Worm (Caenorhabditis elegans) whole organism, midembryonic: Measurements from ENCODE around the gene pqn-80.

ENCODE experiments used
- T22C8.4 ChIP-seq: fragments of 200-800 bp; sonication (Bioruptor generic); IDR thresholded peaks from 2 replicates; pipeline ENCODE4 v1.3.6; 2022; ENCODE audit warnings: missing genetic modification characterization, missing compliant biosample characterization
- cog-1 ChIP-seq: sonication (generic microtip); optimal IDR thresholded peaks from 2 replicates; lab custom pipeline; 2016; ENCODE audit warnings: missing genetic modification characterization, missing compliant biosample characterization
- flt-1 ChIP-seq: fragments of 200-800 bp; sonication (Bioruptor generic); IDR thresholded peaks from 2 replicates; pipeline ENCODE4 v1.3.6; 2022; ENCODE audit warnings: missing genetic modification characterization, missing compliant biosample characterization
- klf-2 ChIP-seq: fragments of 200-800 bp; sonication (Bioruptor generic); conservative IDR thresholded peaks from 2 replicates; pipeline ENCODE4 v1.3.6; 2022; ENCODE audit warnings: missing genetic modification reagents, missing genetic modification characterization, missing compliant biosample characterization
- med-1 ChIP-seq: sonication (generic microtip); optimal IDR thresholded peaks from 2 replicates; lab custom pipeline; 2017; ENCODE audit warnings: missing genetic modification characterization, mild to moderate bottlenecking, missing compliant biosample characterization, antibody characterized with exemption, missing genetic modification reagents; ENCODE audit not compliant: insufficient read depth
- ref-1 ChIP-seq: fragments of 200-800 bp; sonication (Bioruptor generic); conservative IDR thresholded peaks from 2 replicates; pipeline ENCODE4 v1.3.6; 2022; ENCODE audit warnings: missing genetic modification reagents, missing genetic modification characterization, missing compliant biosample characterization
- tab-1 ChIP-seq: fragments of 200-800 bp; sonication (Bioruptor generic); IDR thresholded peaks from 2 replicates; pipeline ENCODE4 v1.3.6; 2022; ENCODE audit warnings: missing genetic modification characterization, missing compliant biosample characterization
- ztf-23 ChIP-seq: fragments of 200-800 bp; sonication (Bioruptor generic); IDR thresholded peaks from 2 replicates; pipeline ENCODE4 v1.3.6; 2022; ENCODE audit warnings: missing genetic modification reagents, missing genetic modification characterization, missing compliant biosample characterization
- ztf-29 ChIP-seq: fragments of 200-800 bp; sonication (Bioruptor generic); IDR thresholded peaks from 2 replicates; pipeline ENCODE4 v1.3.6; 2022; ENCODE audit warnings: missing genetic modification reagents, missing genetic modification characterization, missing compliant biosample characterization

The pqn-80 gene

ce11 chrIII:12625875-12626649 lies at the start of gene pqn-80:
Gene pqn-80 (plus strand): TSS chrIII:12626568.
- TF ChIP-seq ref-1, result no peak
- no peak for TF ChIP-seq med-1 (GFP tag; lab: Kevin White, UChicago)
- TF ChIP-seq tab-1, result no peak
- no peak for TF ChIP-seq flt-1 (GFP tag; lab: Robert Waterston, UW)
- TF ChIP-seq ztf-29 (GFP tag; lab: Robert Waterston, UW), result no peak
- no peak for TF ChIP-seq ztf-23 (GFP tag; lab: Robert Waterston, UW)
- no peak for TF ChIP-seq T22C8.4 (GFP tag; lab: Robert Waterston, UW)
- TF ChIP-seq klf-2 (GFP tag; lab: Robert Waterston, UW), result no peak
- no peak for TF ChIP-seq cog-1 (tag; lab: Kevin White, UChicago)

ce11 chrIII:12583466-12583865 lies 42.9 kb upstream of the pqn-80 start:
- TF ChIP-seq cog-1 (tag; lab: Kevin White, UChicago), result peak; percentile 82
- TF ChIP-seq ref-1, result peak; percentile 77
- 0 out of 2 replicates have a peak, but pooled peaks have one; percentile 41 for TF ChIP-seq flt-1 (GFP tag; lab: Robert Waterston, UW)
- TF ChIP-seq tab-1, result no peak
- TF ChIP-seq T22C8.4 (GFP tag; lab: Robert Waterston, UW), result no peak

ce11 chrIII:12585842-12586241 lies 40.5 kb upstream of the pqn-80 start:
- TF ChIP-seq ztf-23 (GFP tag; lab: Robert Waterston, UW) (0 out of 2 replicates have a peak, but pooled peaks have one; percentile 6), flt-1 (GFP tag; lab: Robert Waterston, UW) (no peak), med-1 (GFP tag; lab: Kevin White, UChicago) (no peak)

ce11 chrIII:12591923-12592322 lies 34.4 kb upstream of the pqn-80 start:
- TF ChIP-seq ztf-29 (GFP tag; lab: Robert Waterston, UW) (no peak), flt-1 (GFP tag; lab: Robert Waterston, UW) (no peak), ztf-23 (GFP tag; lab: Robert Waterston, UW) (no peak), tab-1 (no peak), ref-1 (no peak), T22C8.4 (GFP tag; lab: Robert Waterston, UW) (no peak), klf-2 (GFP tag; lab: Robert Waterston, UW) (no peak), cog-1 (tag; lab: Kevin White, UChicago) (no peak), med-1 (GFP tag; lab: Kevin White, UChicago) (no peak)

ce11 chrIII:12595640-12596039 lies 30.7 kb upstream of the pqn-80 start:
- TF ChIP-seq ref-1 (no peak), ztf-23 (GFP tag; lab: Robert Waterston, UW) (no peak), flt-1 (GFP tag; lab: Robert Waterston, UW) (no peak), T22C8.4 (GFP tag; lab: Robert Waterston, UW) (no peak), tab-1 (no peak), cog-1 (tag; lab: Kevin White, UChicago) (no peak), med-1 (GFP tag; lab: Kevin White, UChicago) (no peak), klf-2 (GFP tag; lab: Robert Waterston, UW) (no peak), ztf-29 (GFP tag; lab: Robert Waterston, UW) (no peak)

ce11 chrIII:12598418-12599330 lies 27.7 kb upstream of the pqn-80 start:
- peak; percentile 82 for TF ChIP-seq T22C8.4 (GFP tag; lab: Robert Waterston, UW)
- peak; percentile 45 for TF ChIP-seq cog-1 (tag; lab: Kevin White, UChicago)
- no peak for TF ChIP-seq tab-1
- peak; percentile 61 for TF ChIP-seq ztf-23 (GFP tag; lab: Robert Waterston, UW)

- TF ChIP-seq ztf-23 (GFP tag; lab: Robert Waterston, UW) (0 out of 2 replicates have a peak, but pooled peaks have one; percentile 43), flt-1 (GFP tag; lab: Robert Waterston, UW) (no peak), klf-2 (GFP tag; lab: Robert Waterston, UW) (no peak)
Measured at ce11 chrIII:12599672-12600071, 26.7 kb upstream of the pqn-80 start, which contains the start of gene gldi-8. Gene gldi-8 (minus strand): TSS chrIII:12599729.

ce11 chrIII:12602070-12602469 lies 24.3 kb upstream of the pqn-80 start:
- no peak for TF ChIP-seq klf-2 (GFP tag; lab: Robert Waterston, UW)
- no peak for TF ChIP-seq ztf-29 (GFP tag; lab: Robert Waterston, UW)
- no peak for TF ChIP-seq ref-1

- no peak for TF ChIP-seq ztf-23 (GFP tag; lab: Robert Waterston, UW)
- TF ChIP-seq ztf-29 (GFP tag; lab: Robert Waterston, UW), result no peak
- no peak for TF ChIP-seq ref-1
- TF ChIP-seq tab-1, result no peak
- no peak for TF ChIP-seq T22C8.4 (GFP tag; lab: Robert Waterston, UW)
- no peak for TF ChIP-seq med-1 (GFP tag; lab: Kevin White, UChicago)
- no peak for TF ChIP-seq cog-1 (tag; lab: Kevin White, UChicago)
Measured at ce11 chrIII:12606175-12606574, 20.2 kb upstream of the pqn-80 start.
